Worm (Caenorhabditis elegans) whole organism, L2 larva: ENCODE results near the gene C52A11.3.

ENCODE experiments used
- C34F6.9 ChIP-seq: fragments of 150-350 bp; optimal IDR thresholded peaks from 2 replicates; lab custom pipeline; 2014; ENCODE audit warnings: missing biosample characterization, missing genetic modification characterization
- R02D3.7 ChIP-seq: fragments of 150-350 bp; optimal IDR thresholded peaks from 2 replicates; lab custom pipeline; 2014; ENCODE audit warnings: missing biosample characterization, missing genetic modification characterization
- Y55F3AM.14 ChIP-seq: fragments of 200-800 bp; sonication (Bioruptor generic); optimal IDR thresholded peaks from 2 replicates; lab custom pipeline; 2018; ENCODE audit warnings: mild to moderate bottlenecking, missing genetic modification characterization, missing compliant biosample characterization
- ZK546.5 ChIP-seq: sonication (generic microtip); optimal IDR thresholded peaks from 2 replicates; lab custom pipeline; 2017; ENCODE audit warnings: missing biosample characterization, missing genetic modification characterization
- alr-1 ChIP-seq: fragments of 150-350 bp; optimal IDR thresholded peaks from 2 replicates; lab custom pipeline; 2014; ENCODE audit warnings: missing biosample characterization, missing genetic modification characterization
- aly-2 ChIP-seq: fragments of 150-350 bp; optimal IDR thresholded peaks from 2 replicates; lab custom pipeline; 2014; ENCODE audit warnings: missing biosample characterization, missing genetic modification characterization
- blmp-1 ChIP-seq: sonication (generic microtip); optimal IDR thresholded peaks from 2 replicates; lab custom pipeline; 2017; ENCODE audit warnings: missing genetic modification characterization, mild to moderate bottlenecking, missing compliant biosample characterization, antibody characterized with exemption, moderate library complexity; ENCODE audit not compliant: insufficient read depth
- ceh-16 ChIP-seq: fragments of 150-350 bp; optimal IDR thresholded peaks from 2 replicates; lab custom pipeline; 2014; ENCODE audit warnings: missing biosample characterization, missing genetic modification characterization
- crh-2 ChIP-seq: sonication (generic microtip); optimal IDR thresholded peaks from 2 replicates; lab custom pipeline; 2017; ENCODE audit warnings: missing biosample characterization, missing genetic modification characterization
- egl-27 ChIP-seq: sonication (generic microtip); optimal IDR thresholded peaks from 3 replicates; lab custom pipeline; 2017; ENCODE audit warnings: missing biosample characterization, missing genetic modification reagents, missing genetic modification characterization
- elt-1 ChIP-seq: fragments of 150-350 bp; optimal IDR thresholded peaks from 2 replicates; lab custom pipeline; 2014; ENCODE audit warnings: missing biosample characterization, missing genetic modification characterization
- elt-3 ChIP-seq: sonication (generic microtip); optimal IDR thresholded peaks from 2 replicates; lab custom pipeline; 2017; ENCODE audit warnings: missing biosample characterization, missing genetic modification characterization
- fos-1 ChIP-seq: fragments of 150-350 bp; optimal IDR thresholded peaks from 2 replicates; lab custom pipeline; 2014; ENCODE audit warnings: missing biosample characterization, missing genetic modification characterization
- lin-39 ChIP-seq: fragments of 150-350 bp; optimal IDR thresholded peaks from 2 replicates; lab custom pipeline; 2014; ENCODE audit warnings: missing biosample characterization, missing genetic modification reagents, missing genetic modification characterization
- lsy-2 ChIP-seq, 2 experiments: fragments of 150-350 bp in 1 of 2; sonication (generic microtip) in 1 of 2; optimal IDR thresholded peaks; 2 replicates each; lab custom pipeline; 2014 to 2017; ENCODE audit warnings: missing biosample characterization in 2 of 2, missing genetic modification characterization in 2 of 2
- mbf-1 ChIP-seq: sonication (generic microtip); optimal IDR thresholded peaks from 2 replicates; lab custom pipeline; 2017; ENCODE audit warnings: missing biosample characterization, missing genetic modification characterization
- mdl-1 ChIP-seq, 2 experiments: fragments of 150-350 bp in 1 of 2; sonication (generic microtip) in 1 of 2; optimal IDR thresholded peaks; 2 replicates each; lab custom pipeline; 2017; ENCODE audit warnings: missing biosample characterization in 2 of 2, missing genetic modification characterization in 2 of 2
- nhr-21 ChIP-seq: fragments of 150-350 bp; optimal IDR thresholded peaks from 2 replicates; lab custom pipeline; 2014; ENCODE audit warnings: missing biosample characterization, missing genetic modification characterization
- nhr-237 ChIP-seq: fragments of 150-350 bp; optimal IDR thresholded peaks from 2 replicates; lab custom pipeline; 2014; ENCODE audit warnings: missing biosample characterization, missing genetic modification characterization
- nhr-25 ChIP-seq: fragments of 150-350 bp; sonication (generic microtip); optimal IDR thresholded peaks from 3 replicates; lab custom pipeline; 2014; ENCODE audit warnings: missing biosample characterization, missing genetic modification characterization
- peb-1 ChIP-seq: fragments of 150-350 bp; optimal IDR thresholded peaks from 2 replicates; lab custom pipeline; 2014; ENCODE audit warnings: missing biosample characterization, missing genetic modification characterization
- sem-4 ChIP-seq: fragments of 150-350 bp; optimal IDR thresholded peaks from 2 replicates; lab custom pipeline; 2014; ENCODE audit warnings: missing biosample characterization, missing genetic modification reagents, missing genetic modification characterization
- sma-3 ChIP-seq: sonication (generic microtip); optimal IDR thresholded peaks from 2 replicates; lab custom pipeline; 2016; ENCODE audit warnings: missing genetic modification reagents, missing genetic modification characterization, missing compliant biosample characterization
- sma-9 ChIP-seq, 2 experiments: fragments of 150-350 bp in 1 of 2; sonication (generic microtip) in 1 of 2; optimal IDR thresholded peaks; 2 replicates each; lab custom pipeline; 2014 to 2016; ENCODE audit warnings: missing genetic modification characterization in 2 of 2, mild to moderate bottlenecking in 1 of 2, missing biosample characterization in 1 of 2, missing compliant biosample characterization in 1 of 2, missing genetic modification reagents in 1 of 2, moderate library complexity in 1 of 2
- unc-62 ChIP-seq: fragments of 150-350 bp; optimal IDR thresholded peaks from 2 replicates; lab custom pipeline; 2014; ENCODE audit warnings: missing biosample characterization, missing genetic modification reagents, missing genetic modification characterization
- zag-1 ChIP-seq: fragments of 150-350 bp; optimal IDR thresholded peaks from 2 replicates; lab custom pipeline; 2014; ENCODE audit warnings: missing biosample characterization, missing genetic modification characterization
- ztf-1 ChIP-seq: fragments of 200-800 bp; sonication (Bioruptor generic); conservative IDR thresholded peaks from 2 replicates; pipeline ENCODE4 v1.3.6; 2022; ENCODE audit warnings: missing genetic modification characterization, missing compliant biosample characterization
- ztf-11 ChIP-seq: sonication (generic microtip); optimal IDR thresholded peaks from 2 replicates; lab custom pipeline; 2017; ENCODE audit warnings: missing biosample characterization, missing genetic modification characterization
- ztf-4 ChIP-seq: fragments of 150-350 bp; optimal IDR thresholded peaks from 2 replicates; lab custom pipeline; 2014; ENCODE audit warnings: missing biosample characterization, missing genetic modification characterization

C52A11.3 gene

DNA sequence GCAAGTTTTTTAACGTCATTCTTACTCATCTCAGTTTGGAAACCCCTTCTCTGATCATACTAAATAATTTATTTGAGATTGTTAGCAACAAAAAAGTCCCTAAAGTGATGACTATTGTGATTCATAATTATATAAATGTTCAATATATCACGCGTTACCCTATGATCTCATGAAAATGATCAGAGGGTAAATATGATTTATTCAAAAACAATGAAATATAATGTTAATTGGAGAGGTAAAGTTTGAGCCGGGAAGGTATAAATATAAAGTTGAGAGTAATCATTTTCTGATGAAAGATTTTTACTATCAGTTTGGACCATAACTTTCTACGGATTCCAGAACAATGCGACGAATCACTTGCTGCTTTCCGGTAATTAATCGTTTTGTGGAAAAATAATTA is at the start of gene C52A11.3:
C52A11.3 (plus strand) TSS at position 301 of the 400 bp plus-strand sequence.
- no peak for TF ChIP-seq aly-2 (tag; lab: Kevin White, UChicago)
- no peak for TF ChIP-seq crh-2
- no peak for TF ChIP-seq ztf-11 (tag; lab: Kevin White, UChicago)
- no peak for TF ChIP-seq ZK546.5 (tag; lab: Kevin White, UChicago)
- no peak for TF ChIP-seq elt-1
- TF ChIP-seq sma-9 (GFP tag; optimal IDR thresholded peaks at IDR 0.05; lab: Kevin White, UChicago) = no peak
- TF ChIP-seq sma-9 (tag; optimal IDR thresholded peaks at IDR 0.05; lab: Kevin White, UChicago) = no peak
- no peak for TF ChIP-seq sma-3 (GFP tag; lab: Kevin White, UChicago)
- TF ChIP-seq nhr-25 (tag; lab: Kevin White, UChicago) = no peak
- no peak for TF ChIP-seq ceh-16 (tag; lab: Kevin White, UChicago)

DNA sequence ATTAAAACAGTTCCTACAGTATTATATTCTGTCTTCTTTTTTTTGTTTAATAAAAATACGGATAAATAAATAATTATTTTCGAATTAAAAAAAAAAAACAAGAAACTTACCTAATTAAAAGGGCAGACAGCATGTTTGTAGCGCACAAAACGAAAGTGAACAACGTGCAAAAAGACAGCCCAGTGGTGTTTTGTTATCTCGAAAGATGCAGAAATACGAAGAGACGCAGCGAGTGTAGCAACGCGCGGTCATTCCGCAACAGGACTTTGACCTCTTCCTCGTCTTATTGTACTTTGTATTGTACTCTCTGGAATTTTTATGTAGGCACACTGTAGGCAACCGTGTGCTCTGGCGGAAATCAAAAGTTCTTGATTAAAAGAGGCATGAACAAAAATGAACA is 43.5 kb upstream of the C52A11.3 start, which contains the start of gene gbh-1:
gbh-1 (minus strand) TSS at position 149 of the 400 bp plus-strand sequence.
- TF ChIP-seq blmp-1 (tag; lab: Kevin White, UChicago) (peak; percentile 50), crh-2 (peak; percentile 28), fos-1 (tag; lab: Kevin White, UChicago) (peak; percentile 19), lin-39 (no peak), elt-1 (no peak), sem-4 (tag; lab: Kevin White, UChicago) (no peak), elt-3 (no peak), R02D3.7 (tag; lab: Kevin White, UChicago) (no peak), ZK546.5 (tag; lab: Kevin White, UChicago) (no peak), Y55F3AM.14 (GFP tag; lab: Kevin White, UChicago) (no peak), mdl-1 (tag; optimal IDR thresholded peaks at IDR 0.05; lab: Kevin White, UChicago) (peak in 1 of 2 experiments; percentile 6)

DNA sequence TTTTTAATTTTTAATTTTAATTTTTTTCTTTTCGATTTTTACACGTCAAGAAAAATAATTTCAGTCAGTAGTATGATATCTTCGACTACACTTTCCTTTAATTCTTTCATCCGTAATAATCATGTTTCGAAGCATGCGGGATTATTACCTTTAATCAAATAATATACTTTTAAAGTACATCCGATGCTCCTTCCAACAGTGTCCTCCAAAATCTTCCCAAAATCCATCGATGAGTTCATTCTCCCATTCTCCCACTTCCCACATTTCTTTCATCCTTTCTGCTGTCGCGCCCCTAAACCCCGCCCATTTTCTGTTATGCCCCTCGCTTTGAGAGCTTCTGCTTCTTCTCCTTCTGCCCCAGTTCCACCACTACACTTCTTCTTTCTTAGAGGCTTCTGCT is 42.4 kb upstream of the C52A11.3 start, which contains the start of gene lgc-57:
lgc-57 (plus strand) TSS at position 301 of the 400 bp plus-strand sequence.
- no peak for TF ChIP-seq lsy-2 (tag; optimal IDR thresholded peaks at IDR 0.05; lab: Kevin White, UChicago)
- no peak for TF ChIP-seq elt-3
- TF ChIP-seq ztf-1 (GFP tag; lab: Robert Waterston, UW) = no peak
- TF ChIP-seq unc-62 (GFP tag; lab: Kevin White, UChicago) = no peak
- TF ChIP-seq ZK546.5 (tag; lab: Kevin White, UChicago) = no peak

DNA sequence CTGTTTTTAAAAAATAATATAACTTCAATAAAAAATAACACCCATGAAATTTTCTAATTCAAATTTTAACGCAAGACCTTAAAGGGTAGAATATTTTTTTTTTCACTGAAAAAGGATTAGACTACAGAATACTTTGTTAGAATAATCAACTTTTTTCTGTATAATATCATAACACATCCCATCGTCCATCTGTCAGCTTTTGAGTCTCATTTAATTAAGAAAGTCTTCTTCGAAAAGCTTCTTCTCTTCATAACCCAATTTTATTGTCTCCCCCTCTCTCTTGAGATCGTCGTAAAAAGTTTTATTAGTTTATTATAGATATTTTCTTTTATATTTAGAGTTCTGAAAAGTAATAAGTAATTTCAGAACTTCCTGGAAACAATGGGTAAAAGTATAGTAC is 41.1 kb upstream of the C52A11.3 start:
- TF ChIP-seq egl-27 (tag; lab: Kevin White, UChicago) = no peak
- TF ChIP-seq unc-62 (GFP tag; lab: Kevin White, UChicago) = no peak
- no peak for TF ChIP-seq crh-2
- no peak for TF ChIP-seq mbf-1 (tag; lab: Kevin White, UChicago)
- no peak for TF ChIP-seq ztf-11 (tag; lab: Kevin White, UChicago)
- no peak for TF ChIP-seq alr-1 (tag; lab: Kevin White, UChicago)
- no peak for TF ChIP-seq sem-4 (tag; lab: Kevin White, UChicago)
- no peak for TF ChIP-seq ztf-4
- no peak for TF ChIP-seq nhr-21 (tag; lab: Kevin White, UChicago)
- no peak for TF ChIP-seq zag-1 (tag; lab: Kevin White, UChicago)

DNA sequence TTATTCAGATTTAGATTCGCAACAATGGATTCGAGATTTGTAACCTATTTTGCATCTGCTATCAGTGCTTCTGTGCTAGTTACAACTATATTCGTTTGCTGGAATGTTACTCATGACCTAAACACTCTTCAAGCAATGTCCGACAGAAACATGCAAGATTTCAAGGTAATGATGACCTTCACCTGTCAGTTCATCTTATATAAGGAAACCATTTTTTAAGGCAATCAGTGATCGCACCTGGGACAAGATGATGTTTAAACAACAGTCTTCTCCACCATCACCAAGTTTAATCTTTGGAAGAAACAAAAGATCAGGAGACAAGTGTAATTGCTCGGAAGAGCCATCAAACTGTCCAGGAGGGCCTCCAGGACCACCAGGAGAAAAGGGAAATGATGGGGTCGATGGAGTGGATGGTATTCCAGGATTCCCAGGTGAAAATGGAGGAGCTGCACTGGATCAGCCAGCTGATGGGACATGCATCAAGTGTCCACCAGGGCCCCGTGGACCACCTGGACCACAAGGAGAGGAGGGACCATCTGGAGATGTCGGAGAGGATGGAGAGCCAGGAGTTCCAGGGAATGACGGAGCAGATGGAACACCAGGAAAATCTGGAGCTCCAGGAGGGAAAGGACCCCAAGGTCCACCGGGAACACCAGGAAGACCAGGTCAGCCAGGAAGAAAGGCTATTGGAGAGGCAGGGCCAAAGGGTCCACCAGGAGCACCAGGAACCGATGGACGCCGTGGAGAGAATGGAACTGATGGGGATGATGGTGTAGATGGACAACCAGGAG is 33.4 kb upstream of the C52A11.3 start, which contains the start of gene col-79:
col-79 (plus strand) TSS at position 20 of the 791 bp plus-strand sequence.
- TF ChIP-seq nhr-25 (tag; lab: Kevin White, UChicago) = peak; percentile 40
- peak; percentile 9 for TF ChIP-seq sma-9 (GFP tag; optimal IDR thresholded peaks at IDR 0.05; lab: Kevin White, UChicago)
- TF ChIP-seq sma-9 (tag; optimal IDR thresholded peaks at IDR 0.05; lab: Kevin White, UChicago) = no peak
- no peak for TF ChIP-seq nhr-237 (tag; lab: Kevin White, UChicago)
- TF ChIP-seq sma-3 (GFP tag; lab: Kevin White, UChicago) = no peak
- no peak for TF ChIP-seq peb-1 (tag; lab: Kevin White, UChicago)
- no peak for TF ChIP-seq C34F6.9 (tag; lab: Kevin White, UChicago)
- TF ChIP-seq ZK546.5 (tag; lab: Kevin White, UChicago) = no peak
